Worm (Caenorhabditis elegans) whole organism, midembryonic: Measurements from ENCODE around the gene ttr-1.

Source experiments
- T22C8.4 ChIP-seq: fragments of 200-800 bp; sonication (Bioruptor generic); IDR thresholded peaks from 2 replicates; pipeline ENCODE4 v1.3.6; 2022; ENCODE audit warnings: missing genetic modification characterization, missing compliant biosample characterization
- cog-1 ChIP-seq: sonication (generic microtip); optimal IDR thresholded peaks from 2 replicates; lab custom pipeline; 2016; ENCODE audit warnings: missing genetic modification characterization, missing compliant biosample characterization
- flt-1 ChIP-seq: fragments of 200-800 bp; sonication (Bioruptor generic); IDR thresholded peaks from 2 replicates; pipeline ENCODE4 v1.3.6; 2022; ENCODE audit warnings: missing genetic modification characterization, missing compliant biosample characterization
- klf-2 ChIP-seq: fragments of 200-800 bp; sonication (Bioruptor generic); conservative IDR thresholded peaks from 2 replicates; pipeline ENCODE4 v1.3.6; 2022; ENCODE audit warnings: missing genetic modification reagents, missing genetic modification characterization, missing compliant biosample characterization
- med-1 ChIP-seq: sonication (generic microtip); optimal IDR thresholded peaks from 2 replicates; lab custom pipeline; 2017; ENCODE audit warnings: missing genetic modification characterization, mild to moderate bottlenecking, missing compliant biosample characterization, antibody characterized with exemption, missing genetic modification reagents; ENCODE audit not compliant: insufficient read depth
- ref-1 ChIP-seq: fragments of 200-800 bp; sonication (Bioruptor generic); conservative IDR thresholded peaks from 2 replicates; pipeline ENCODE4 v1.3.6; 2022; ENCODE audit warnings: missing genetic modification reagents, missing genetic modification characterization, missing compliant biosample characterization
- tab-1 ChIP-seq: fragments of 200-800 bp; sonication (Bioruptor generic); IDR thresholded peaks from 2 replicates; pipeline ENCODE4 v1.3.6; 2022; ENCODE audit warnings: missing genetic modification characterization, missing compliant biosample characterization
- ztf-23 ChIP-seq: fragments of 200-800 bp; sonication (Bioruptor generic); IDR thresholded peaks from 2 replicates; pipeline ENCODE4 v1.3.6; 2022; ENCODE audit warnings: missing genetic modification reagents, missing genetic modification characterization, missing compliant biosample characterization
- ztf-29 ChIP-seq: fragments of 200-800 bp; sonication (Bioruptor generic); IDR thresholded peaks from 2 replicates; pipeline ENCODE4 v1.3.6; 2022; ENCODE audit warnings: missing genetic modification reagents, missing genetic modification characterization, missing compliant biosample characterization

Gene ttr-1

ce11 chrIII:9928777-9929176, at the start of gene ttr-1:
TSS of gene ttr-1 (plus strand) at chrIII:9929077.
- TF ChIP-seq med-1 (GFP tag; lab: Kevin White, UChicago): no peak
- TF ChIP-seq flt-1 (GFP tag; lab: Robert Waterston, UW): no peak
- TF ChIP-seq ztf-23: no peak
- no peak for TF ChIP-seq cog-1 (tag; lab: Kevin White, UChicago)
- TF ChIP-seq ztf-29: no peak
- TF ChIP-seq T22C8.4 (GFP tag; lab: Robert Waterston, UW): no peak
- no peak for TF ChIP-seq klf-2 (GFP tag; lab: Robert Waterston, UW)
- no peak for TF ChIP-seq tab-1
- TF ChIP-seq ref-1 (GFP tag; lab: Robert Waterston, UW): no peak

ce11 chrIII:9885609-9886008, 43.3 kb upstream of the ttr-1 start:
- TF ChIP-seq ztf-23: no peak
- no peak for TF ChIP-seq tab-1
- TF ChIP-seq ztf-29: no peak
- TF ChIP-seq klf-2 (GFP tag; lab: Robert Waterston, UW): no peak
- no peak for TF ChIP-seq flt-1 (GFP tag; lab: Robert Waterston, UW)
- no peak for TF ChIP-seq ref-1 (GFP tag; lab: Robert Waterston, UW)
- TF ChIP-seq cog-1 (tag; lab: Kevin White, UChicago): no peak
- no peak for TF ChIP-seq med-1 (GFP tag; lab: Kevin White, UChicago)
- no peak for TF ChIP-seq T22C8.4 (GFP tag; lab: Robert Waterston, UW)

- TF ChIP-seq ref-1 (GFP tag; lab: Robert Waterston, UW) (no peak), ztf-23 (no peak), klf-2 (GFP tag; lab: Robert Waterston, UW) (no peak), flt-1 (GFP tag; lab: Robert Waterston, UW) (no peak), tab-1 (no peak), cog-1 (tag; lab: Kevin White, UChicago) (no peak), T22C8.4 (GFP tag; lab: Robert Waterston, UW) (no peak), ztf-29 (no peak), med-1 (GFP tag; lab: Kevin White, UChicago) (no peak)
Measured at ce11 chrIII:9886323-9886722, 42.6 kb upstream of the ttr-1 start.

ce11 chrIII:9891324-9891723, 37.6 kb upstream of the ttr-1 start, which contains the start of gene alg-4:
TSS of gene alg-4 (minus strand) at chrIII:9891424.
- TF ChIP-seq ref-1 (GFP tag; lab: Robert Waterston, UW) (no peak), cog-1 (tag; lab: Kevin White, UChicago) (no peak), klf-2 (GFP tag; lab: Robert Waterston, UW) (no peak), tab-1 (no peak), flt-1 (GFP tag; lab: Robert Waterston, UW) (no peak), ztf-29 (no peak), T22C8.4 (GFP tag; lab: Robert Waterston, UW) (no peak), med-1 (GFP tag; lab: Kevin White, UChicago) (no peak), ztf-23 (no peak)

- TF ChIP-seq ztf-29 (no peak), T22C8.4 (GFP tag; lab: Robert Waterston, UW) (no peak), ztf-23 (no peak), med-1 (GFP tag; lab: Kevin White, UChicago) (no peak), flt-1 (GFP tag; lab: Robert Waterston, UW) (no peak), cog-1 (tag; lab: Kevin White, UChicago) (no peak), ref-1 (GFP tag; lab: Robert Waterston, UW) (no peak), tab-1 (no peak)
Measured at ce11 chrIII:9892855-9893254, 36.0 kb upstream of the ttr-1 start, which contains the start of gene mam-7. TSS of gene mam-7 (plus strand) at chrIII:9893155.

- TF ChIP-seq T22C8.4 (GFP tag; lab: Robert Waterston, UW) (no peak), med-1 (GFP tag; lab: Kevin White, UChicago) (no peak), ztf-29 (no peak), tab-1 (no peak), ztf-23 (no peak)
Measured at ce11 chrIII:9899720-9900119, 29.2 kb upstream of the ttr-1 start.

ce11 chrIII:9903694-9904292, 25.1 kb upstream of the ttr-1 start:
- no peak for TF ChIP-seq med-1 (GFP tag; lab: Kevin White, UChicago)
- TF ChIP-seq flt-1 (GFP tag; lab: Robert Waterston, UW): no peak
- TF ChIP-seq tab-1: no peak

ce11 chrIII:9905307-9905706, 23.6 kb upstream of the ttr-1 start:
- TF ChIP-seq cog-1 (tag; lab: Kevin White, UChicago): no peak
- no peak for TF ChIP-seq ztf-29
- no peak for TF ChIP-seq ztf-23
- TF ChIP-seq med-1 (GFP tag; lab: Kevin White, UChicago): no peak
- TF ChIP-seq flt-1 (GFP tag; lab: Robert Waterston, UW): no peak
- no peak for TF ChIP-seq ref-1 (GFP tag; lab: Robert Waterston, UW)
- TF ChIP-seq klf-2 (GFP tag; lab: Robert Waterston, UW): no peak
- TF ChIP-seq tab-1: no peak
- TF ChIP-seq T22C8.4 (GFP tag; lab: Robert Waterston, UW): no peak

ce11 chrIII:9907574-9907973, 21.3 kb upstream of the ttr-1 start:
- TF ChIP-seq ztf-23 (no peak), tab-1 (no peak), T22C8.4 (GFP tag; lab: Robert Waterston, UW) (no peak), klf-2 (GFP tag; lab: Robert Waterston, UW) (no peak), ref-1 (GFP tag; lab: Robert Waterston, UW) (no peak), ztf-29 (no peak), med-1 (GFP tag; lab: Kevin White, UChicago) (no peak), flt-1 (GFP tag; lab: Robert Waterston, UW) (no peak), cog-1 (tag; lab: Kevin White, UChicago) (no peak)

- TF ChIP-seq T22C8.4 (GFP tag; lab: Robert Waterston, UW) (no peak), klf-2 (GFP tag; lab: Robert Waterston, UW) (no peak), ztf-29 (no peak), ztf-23 (no peak), tab-1 (no peak), cog-1 (tag; lab: Kevin White, UChicago) (no peak), ref-1 (GFP tag; lab: Robert Waterston, UW) (no peak)
Measured at ce11 chrIII:9908769-9909168, 20.1 kb upstream of the ttr-1 start.
